Worm (Caenorhabditis elegans) whole organism, L2 larva: ENCODE measurements around the gene AH9.1.

Source experiments
- R02D3.7 ChIP-seq: fragments of 150-350 bp; optimal IDR thresholded peaks from 2 replicates; lab custom pipeline; 2014; ENCODE audit warnings: missing biosample characterization, missing genetic modification characterization
- ZK546.5 ChIP-seq: sonication (generic microtip); optimal IDR thresholded peaks from 2 replicates; lab custom pipeline; 2017; ENCODE audit warnings: missing biosample characterization, missing genetic modification characterization
- aly-2 ChIP-seq: fragments of 150-350 bp; optimal IDR thresholded peaks from 2 replicates; lab custom pipeline; 2014; ENCODE audit warnings: missing biosample characterization, missing genetic modification characterization
- ama-1 ChIP-seq: fragments of 150-350 bp; optimal IDR thresholded peaks from 2 replicates; lab custom pipeline; 2018; ENCODE audit warnings: inconsistent platforms
- ceh-16 ChIP-seq: fragments of 150-350 bp; optimal IDR thresholded peaks from 2 replicates; lab custom pipeline; 2014; ENCODE audit warnings: missing biosample characterization, missing genetic modification characterization
- lin-13 ChIP-seq: fragments of 150-350 bp; optimal IDR thresholded peaks from 2 replicates; lab custom pipeline; 2014; ENCODE audit warnings: missing biosample characterization, missing genetic modification reagents, missing genetic modification characterization
- nhr-12 ChIP-seq: fragments of 150-350 bp; optimal IDR thresholded peaks from 2 replicates; lab custom pipeline; 2014; ENCODE audit warnings: missing biosample characterization, missing genetic modification characterization
- nhr-237 ChIP-seq: fragments of 150-350 bp; optimal IDR thresholded peaks from 2 replicates; lab custom pipeline; 2014; ENCODE audit warnings: missing biosample characterization, missing genetic modification characterization
- unc-62 ChIP-seq: fragments of 150-350 bp; optimal IDR thresholded peaks from 2 replicates; lab custom pipeline; 2014; ENCODE audit warnings: missing biosample characterization, missing genetic modification reagents, missing genetic modification characterization
- zag-1 ChIP-seq: fragments of 150-350 bp; optimal IDR thresholded peaks from 2 replicates; lab custom pipeline; 2014; ENCODE audit warnings: missing biosample characterization, missing genetic modification characterization
- ztf-4 ChIP-seq: fragments of 150-350 bp; optimal IDR thresholded peaks from 2 replicates; lab custom pipeline; 2014; ENCODE audit warnings: missing biosample characterization, missing genetic modification characterization

DNA sequence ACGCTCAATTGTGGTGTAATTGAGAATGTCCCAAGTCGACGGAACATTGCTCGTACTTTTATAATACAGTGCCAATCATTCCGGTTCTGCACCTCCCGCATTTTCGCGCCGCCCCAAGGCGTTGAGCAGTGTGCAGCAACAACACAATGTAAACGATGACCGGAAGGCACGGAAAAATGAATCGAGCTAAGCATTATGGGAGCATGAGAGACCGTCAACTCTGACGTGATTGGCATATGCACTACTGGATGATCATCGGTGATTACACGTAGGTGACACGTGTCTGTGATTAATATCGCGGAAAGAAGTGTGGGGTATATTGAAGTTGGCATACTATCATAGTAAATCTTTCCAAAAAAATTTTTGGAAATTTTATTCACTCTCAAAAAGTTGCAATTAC lies 41.8 kb downstream of the AH9.1 start, which contains the start of gene T24C12.4:
- no peak for TF ChIP-seq ama-1 (lab: Kevin White, UChicago)
- TF ChIP-seq zag-1 (tag; lab: Kevin White, UChicago), result no peak
- TF ChIP-seq unc-62 (GFP tag; lab: Kevin White, UChicago), result no peak
- TF ChIP-seq aly-2 (tag; lab: Kevin White, UChicago), result no peak
- TF ChIP-seq ceh-16 (tag; lab: Kevin White, UChicago), result no peak
- TF ChIP-seq ztf-4 (tag; lab: Kevin White, UChicago), result no peak
- no peak for TF ChIP-seq nhr-237 (tag; lab: Kevin White, UChicago)
- TF ChIP-seq R02D3.7 (tag; lab: Kevin White, UChicago), result no peak
- TF ChIP-seq lin-13 (GFP tag; lab: Kevin White, UChicago), result no peak
- no peak for TF ChIP-seq ZK546.5 (tag; lab: Kevin White, UChicago)
- no peak for TF ChIP-seq nhr-12 (tag; lab: Kevin White, UChicago)
